Fruit fly (Drosophila melanogaster) whole organism, prepupa: ENCODE measurements around the gene rumi.

ENCODE experiments used
- Blimp-1 ChIP-seq: fragments of 200-800 bp; sonication (Bioruptor generic); optimal IDR thresholded peaks from 3 replicates; lab custom pipeline; 2017; ENCODE audit warnings: missing biosample characterization, missing genetic modification characterization, mild to moderate bottlenecking, moderate library complexity, missing genetic modification reagents
- CG10669 ChIP-seq: fragments of 200-800 bp; sonication (Bioruptor generic); optimal IDR thresholded peaks from 3 replicates; lab custom pipeline; 2018; ENCODE audit warnings: missing biosample characterization, mild to moderate bottlenecking, missing genetic modification characterization, moderate library complexity
- CG11294 ChIP-seq: fragments of 200-800 bp; sonication (Bioruptor generic); IDR thresholded peaks from 2 replicates; pipeline ENCODE4 v1.3.6; 2022; ENCODE audit warnings: missing biosample characterization, missing genetic modification characterization
- CG11762 ChIP-seq: fragments of 200-800 bp; sonication (Bioruptor generic); optimal IDR thresholded peaks from 3 replicates; lab custom pipeline; 2016; ENCODE audit warnings: missing biosample characterization, missing genetic modification characterization; ENCODE audit not compliant: insufficient read depth
- CG15336 ChIP-seq: fragments of 200-800 bp; sonication (Bioruptor generic); IDR thresholded peaks from 2 replicates; pipeline ENCODE4 v1.3.6; 2022; ENCODE audit warnings: missing biosample characterization, missing genetic modification characterization
- CG32006 ChIP-seq: fragments of 200-800 bp; sonication (Bioruptor generic); optimal IDR thresholded peaks from 3 replicates; lab custom pipeline; 2017; ENCODE audit warnings: missing biosample characterization, mild to moderate bottlenecking, missing genetic modification characterization
- CG34406 ChIP-seq: fragments of 200-800 bp; sonication (Bioruptor generic); optimal IDR thresholded peaks from 3 replicates; lab custom pipeline; 2016; ENCODE audit warnings: missing biosample characterization, missing genetic modification characterization
- CG6163 ChIP-seq: fragments of 200-800 bp; sonication (Bioruptor generic); IDR thresholded peaks from 3 replicates; pipeline ENCODE4 v1.3.6; 2022; ENCODE audit warnings: missing biosample characterization, missing genetic modification characterization
- CG6276 ChIP-seq: fragments of 200-800 bp; sonication (Bioruptor generic); optimal IDR thresholded peaks from 2 replicates; lab custom pipeline; 2017; ENCODE audit warnings: missing biosample characterization, mild to moderate bottlenecking, missing genetic modification characterization
- CG6792 ChIP-seq: fragments of 200-800 bp; sonication (Bioruptor generic); optimal IDR thresholded peaks from 3 replicates; lab custom pipeline; 2016; ENCODE audit warnings: missing biosample characterization, missing genetic modification characterization
- CG6854 ChIP-seq: fragments of 200-800 bp; sonication (Bioruptor generic); optimal IDR thresholded peaks from 2 replicates; lab custom pipeline; 2017; ENCODE audit warnings: missing biosample characterization, mild to moderate bottlenecking, missing genetic modification characterization
- CG8119 ChIP-seq: fragments of 200-800 bp; sonication (Bioruptor generic); IDR thresholded peaks from 3 replicates; pipeline ENCODE4 v1.3.6; 2022; ENCODE audit warnings: missing biosample characterization, missing genetic modification characterization
- CG8319 ChIP-seq: fragments of 200-800 bp; sonication (Bioruptor generic); optimal IDR thresholded peaks from 3 replicates; lab custom pipeline; 2016; ENCODE audit warnings: missing biosample characterization, missing genetic modification characterization
- CG8632 ChIP-seq: fragments of 200-800 bp; sonication (Bioruptor generic); optimal IDR thresholded peaks from 3 replicates; lab custom pipeline; 2016; ENCODE audit warnings: missing biosample characterization, missing genetic modification characterization
- Eip78C ChIP-seq: fragments of 200-800 bp; sonication (Bioruptor generic); peaks from one replicate; lab custom pipeline; 2016; ENCODE audit warnings: missing biosample characterization, missing genetic modification characterization
- Eip93F ChIP-seq: fragments of 200-800 bp; sonication (Bioruptor generic); optimal IDR thresholded peaks from 2 replicates; lab custom pipeline; 2016; ENCODE audit warnings: missing biosample characterization, mild to moderate bottlenecking, missing genetic modification characterization
- Hr38 ChIP-seq: sonication (Bioruptor generic); optimal IDR thresholded peaks from 2 replicates; lab custom pipeline; 2016; ENCODE audit warnings: missing biosample characterization, missing genetic modification characterization
- Hr39 ChIP-seq: fragments of 200-800 bp; sonication (Bioruptor generic); optimal IDR thresholded peaks from 2 replicates; lab custom pipeline; 2016; ENCODE audit warnings: missing biosample characterization, missing genetic modification characterization
- Hr4 ChIP-seq: fragments of 200-800 bp; sonication (Bioruptor generic); optimal IDR thresholded peaks from 3 replicates; lab custom pipeline; 2016; ENCODE audit warnings: missing biosample characterization, missing genetic modification characterization
- Lpt ChIP-seq: fragments of 200-800 bp; sonication (Bioruptor generic); optimal IDR thresholded peaks from 3 replicates; lab custom pipeline; 2016; ENCODE audit warnings: missing biosample characterization, missing genetic modification characterization
- Met ChIP-seq: fragments of 200-800 bp; sonication (Bioruptor generic); optimal IDR thresholded peaks from 3 replicates; lab custom pipeline; 2016; ENCODE audit warnings: missing biosample characterization, missing genetic modification characterization
- Smox ChIP-seq: fragments of 200-800 bp; sonication (Bioruptor generic); optimal IDR thresholded peaks from 3 replicates; lab custom pipeline; 2016; ENCODE audit warnings: missing biosample characterization, missing genetic modification characterization
- Sox102F ChIP-seq: fragments of 200-800 bp; sonication (Bioruptor generic); optimal IDR thresholded peaks from 2 replicates; lab custom pipeline; 2016; ENCODE audit warnings: missing biosample characterization, mild to moderate bottlenecking, missing genetic modification characterization
- Sox14 ChIP-seq: fragments of 200-800 bp; sonication (Bioruptor generic); optimal IDR thresholded peaks from 3 replicates; lab custom pipeline; 2016; ENCODE audit warnings: missing biosample characterization, missing genetic modification characterization
- Sox15 ChIP-seq: fragments of 200-800 bp; sonication (Bioruptor generic); optimal IDR thresholded peaks from 3 replicates; lab custom pipeline; 2016; ENCODE audit warnings: missing biosample characterization, missing genetic modification characterization
- achi ChIP-seq: fragments of 200-800 bp; sonication (Bioruptor generic); optimal IDR thresholded peaks from 3 replicates; lab custom pipeline; 2016; ENCODE audit warnings: missing biosample characterization, missing genetic modification characterization
- acj6 ChIP-seq: fragments of 200-800 bp; sonication (Bioruptor generic); optimal IDR thresholded peaks from 3 replicates; lab custom pipeline; 2016; ENCODE audit warnings: missing biosample characterization, missing genetic modification characterization
- cyc ChIP-seq: fragments of 200-800 bp; sonication (Bioruptor generic); optimal IDR thresholded peaks from 3 replicates; lab custom pipeline; 2016; ENCODE audit warnings: missing biosample characterization, missing genetic modification characterization
- dac ChIP-seq: fragments of 200-800 bp; sonication (Bioruptor generic); optimal IDR thresholded peaks from 2 replicates; lab custom pipeline; 2017; ENCODE audit warnings: missing biosample characterization, mild to moderate bottlenecking, missing genetic modification characterization
- esn ChIP-seq: fragments of 200-800 bp; sonication (Bioruptor generic); optimal IDR thresholded peaks from 2 replicates; lab custom pipeline; 2016; ENCODE audit warnings: missing biosample characterization, mild to moderate bottlenecking, missing genetic modification characterization, moderate library complexity
- fd59A ChIP-seq: fragments of 200-800 bp; sonication (Bioruptor generic); optimal IDR thresholded peaks from 2 replicates; lab custom pipeline; 2017; ENCODE audit warnings: missing biosample characterization, mild to moderate bottlenecking, missing genetic modification characterization, missing genetic modification reagents
- lz ChIP-seq: fragments of 200-800 bp; sonication (Bioruptor generic); optimal IDR thresholded peaks from 3 replicates; lab custom pipeline; 2016; ENCODE audit warnings: missing biosample characterization, missing genetic modification characterization
- pdm3 ChIP-seq: fragments of 200-800 bp; sonication (Bioruptor generic); optimal IDR thresholded peaks from 3 replicates; lab custom pipeline; 2016; ENCODE audit warnings: missing biosample characterization, missing genetic modification characterization
- svp ChIP-seq: fragments of 200-800 bp; sonication (Bioruptor generic); peaks from one replicate; lab custom pipeline; 2016; ENCODE audit warnings: missing biosample characterization, missing genetic modification characterization
- vri ChIP-seq: fragments of 200-800 bp; sonication (Bioruptor generic); optimal IDR thresholded peaks from 3 replicates; lab custom pipeline; 2016; ENCODE audit warnings: missing biosample characterization, mild to moderate bottlenecking, missing genetic modification characterization

The rumi gene

DNA sequence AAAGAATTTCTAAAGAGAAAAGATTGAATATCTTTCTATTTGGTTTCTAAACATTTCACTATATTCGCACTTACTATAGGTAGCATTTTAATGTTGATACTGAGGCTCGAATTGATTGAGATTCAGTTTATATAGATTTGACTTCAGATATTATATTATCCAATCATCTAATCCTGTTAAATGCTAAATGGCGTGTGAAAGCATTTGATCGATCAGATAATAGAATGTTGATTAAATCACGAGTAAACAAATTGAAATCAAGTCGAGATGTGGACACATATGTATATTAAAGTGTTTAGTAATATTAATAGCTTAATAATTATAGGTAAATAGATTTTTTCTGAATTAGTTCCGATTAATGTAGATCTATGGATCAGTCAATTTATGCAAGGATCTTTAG is 20.5 kb upstream of the rumi start, which contains the start of gene CG43094:
Gene CG43094 (minus strand): TSS at position 101 of the 400 bp plus-strand sequence.
- TF ChIP-seq Sox14 (no peak), CG6276 (GFP tag; lab: Kevin White, UChicago) (no peak), Eip78C (no peak)

DNA sequence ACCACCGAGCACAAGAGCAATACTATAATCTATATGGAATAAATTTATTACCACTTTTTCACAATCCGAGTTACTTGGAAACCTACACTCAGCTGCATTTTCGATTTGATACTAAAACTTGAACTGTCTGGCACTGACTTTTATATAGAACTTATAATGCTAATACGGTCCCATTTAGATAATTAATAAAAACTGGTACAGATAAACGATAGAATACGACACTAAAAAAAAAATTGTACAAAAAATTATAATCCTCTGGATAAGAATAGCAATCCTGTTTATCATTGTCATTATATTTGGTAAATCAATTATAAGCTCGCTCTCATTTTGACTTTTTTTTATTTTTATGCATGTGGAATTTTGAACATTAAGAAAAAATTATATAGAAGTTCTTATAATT is 19.8 kb upstream of the rumi start, which contains the start of gene CG43093:
Gene CG43093 (minus strand): TSS at position 101 of the 400 bp plus-strand sequence.
- TF ChIP-seq CG34406 (GFP tag; lab: Kevin White, UChicago) (no peak), Hr4 (GFP tag; lab: Kevin White, UChicago) (no peak), CG8319 (no peak), pdm3 (GFP tag; lab: Kevin White, UChicago) (no peak), CG15336 (GFP tag; lab: Robert Waterston, UW) (no peak), vri (GFP tag; lab: Kevin White, UChicago) (no peak), Eip78C (no peak), CG6792 (GFP tag; lab: Kevin White, UChicago) (no peak), Blimp-1 (GFP tag; lab: Kevin White, UChicago) (no peak), fd59A (GFP tag; lab: Kevin White, UChicago) (no peak), svp (GFP tag; lab: Kevin White, UChicago) (no peak), lz (GFP tag; lab: Kevin White, UChicago) (no peak), CG8632 (no peak)
- TF ChIP-seq, all 60 proteins: peak for 0

DNA sequence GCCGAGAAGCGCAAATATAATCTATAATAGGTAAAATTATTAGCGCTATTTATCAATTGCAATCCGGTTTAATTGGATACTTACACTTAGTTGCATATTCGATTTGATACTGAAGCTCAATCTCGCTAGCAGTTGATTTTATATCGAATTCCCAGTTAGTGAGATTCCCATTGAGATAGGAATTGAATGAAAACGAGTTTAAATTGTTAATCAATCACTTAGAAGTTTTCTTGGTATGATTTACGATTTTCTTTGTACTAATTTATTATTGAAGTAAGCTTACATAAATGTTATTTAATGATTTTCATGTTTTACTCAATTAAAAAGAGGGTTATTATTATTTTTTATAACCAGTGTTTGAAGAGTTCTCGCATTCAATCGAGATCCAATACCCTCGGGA is 19.2 kb upstream of the rumi start, which contains the start of gene CG43092:
Gene CG43092 (minus strand): TSS at position 101 of the 400 bp plus-strand sequence.
- TF ChIP-seq dac (GFP tag; lab: Kevin White, UChicago) (no peak), Lpt (no peak), CG6792 (GFP tag; lab: Kevin White, UChicago) (no peak), svp (GFP tag; lab: Kevin White, UChicago) (no peak), CG8119 (no peak), achi (no peak), Sox102F (GFP tag; lab: Kevin White, UChicago) (no peak), CG6163 (no peak), Sox15 (GFP tag; lab: Kevin White, UChicago) (no peak), CG32006 (GFP tag; lab: Kevin White, UChicago) (no peak), Hr38 (GFP tag; lab: Kevin White, UChicago) (no peak), Sox14 (no peak), cyc (GFP tag; lab: Kevin White, UChicago) (no peak), CG10669 (no peak), CG15336 (GFP tag; lab: Robert Waterston, UW) (no peak), Met (GFP tag; lab: Kevin White, UChicago) (no peak), fd59A (GFP tag; lab: Kevin White, UChicago) (no peak), acj6 (GFP tag; lab: Kevin White, UChicago) (no peak), vri (GFP tag; lab: Kevin White, UChicago) (no peak)

DNA sequence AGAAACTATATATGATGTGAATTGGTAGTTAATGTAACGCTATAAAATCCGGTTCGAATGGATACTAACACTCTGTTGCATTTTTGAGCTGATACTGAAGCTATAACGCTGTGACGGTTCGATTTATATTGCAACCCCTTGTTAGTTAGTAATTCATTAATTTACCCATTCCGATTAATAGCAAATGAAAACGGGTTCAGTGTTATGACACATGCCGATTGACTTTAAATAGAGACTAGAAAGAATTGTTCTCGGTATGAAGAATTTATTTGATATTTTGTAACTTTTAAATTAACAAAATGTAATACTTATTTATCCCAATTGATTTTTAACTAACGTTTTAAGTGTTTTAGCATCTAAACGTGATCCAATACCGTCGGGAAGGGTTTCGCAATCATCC is 18.2 kb upstream of the rumi start, which contains the start of gene CG43091:
Gene CG43091 (minus strand): TSS at position 101 of the 400 bp plus-strand sequence.
- TF ChIP-seq Hr39 (GFP tag; lab: Kevin White, UChicago) (no peak), CG15336 (GFP tag; lab: Robert Waterston, UW) (no peak), Hr38 (GFP tag; lab: Kevin White, UChicago) (no peak), Sox14 (no peak)
- TF ChIP-seq, all 60 proteins: peak for 0

DNA sequence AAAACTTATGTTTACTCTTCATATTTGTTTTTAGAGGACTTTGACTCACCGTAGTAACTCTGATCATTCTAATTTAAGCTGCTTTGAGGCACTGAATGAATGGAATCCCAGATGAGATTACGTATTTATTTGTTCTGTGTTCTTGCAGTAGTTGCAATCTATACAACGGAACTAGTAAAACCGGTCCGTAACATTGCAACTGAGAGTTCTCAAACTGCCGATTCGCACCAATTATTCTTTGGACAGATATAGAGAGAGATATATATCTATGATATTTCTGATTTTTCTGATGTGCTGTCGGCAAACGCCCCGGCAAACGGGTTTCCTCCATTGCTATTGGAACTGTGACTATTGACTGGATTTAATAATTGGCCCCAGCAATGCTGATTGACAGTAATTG is 17.2 kb upstream of the rumi start, which contains the start of gene CG13841:
Gene CG13841 (minus strand): TSS at position 101 of the 400 bp plus-strand sequence.
- TF ChIP-seq svp (GFP tag; lab: Kevin White, UChicago) = no peak

DNA sequence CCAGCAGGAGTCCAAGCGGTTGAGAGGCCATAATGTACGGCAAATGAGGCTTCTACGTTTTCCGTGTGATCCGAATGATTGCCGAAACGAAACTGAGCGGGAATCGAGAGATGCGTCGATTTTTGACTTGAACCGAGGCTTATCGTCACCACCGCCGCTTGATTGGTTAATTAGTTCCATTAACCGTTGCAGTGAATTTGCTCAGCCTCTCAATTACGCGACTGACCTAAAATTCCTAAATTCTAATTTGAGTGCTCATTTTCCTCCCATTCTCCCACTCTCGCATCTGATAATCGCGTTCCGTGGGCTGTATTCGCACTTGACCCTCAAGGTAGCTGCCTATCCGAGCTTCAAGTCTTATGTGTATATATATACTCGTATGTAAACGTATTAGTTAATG is 15.7 kb upstream of the rumi start, which contains the start of gene Nepl15:
Gene Nepl15 (minus strand): TSS at position 101 of the 400 bp plus-strand sequence.
- TF ChIP-seq Sox15 (GFP tag; lab: Kevin White, UChicago) = no peak
- TF ChIP-seq Eip78C = no peak
- TF ChIP-seq Eip93F (GFP tag; lab: Kevin White, UChicago) = no peak
- no peak for TF ChIP-seq CG8319
- no peak for TF ChIP-seq Sox14
- no peak for TF ChIP-seq Smox (GFP tag; lab: Kevin White, UChicago)
- TF ChIP-seq pdm3 (GFP tag; lab: Kevin White, UChicago) = no peak
- TF ChIP-seq vri (GFP tag; lab: Kevin White, UChicago) = no peak
- no peak for TF ChIP-seq esn (GFP tag; lab: Kevin White, UChicago)
- TF ChIP-seq CG11762 = no peak
- no peak for TF ChIP-seq lz (GFP tag; lab: Kevin White, UChicago)
- no peak for TF ChIP-seq CG6854
- no peak for TF ChIP-seq CG11294 (GFP tag; lab: Robert Waterston, UW)
